Fruit fly (Drosophila melanogaster) whole organism, prepupa: ENCODE results near the gene pum.

Source experiments
- Blimp-1 ChIP-seq: fragments of 200-800 bp; sonication (Bioruptor generic); optimal IDR thresholded peaks from 3 replicates; lab custom pipeline; 2017; ENCODE audit warnings: missing biosample characterization, missing genetic modification characterization, mild to moderate bottlenecking, moderate library complexity, missing genetic modification reagents
- CG10631 ChIP-seq: fragments of 200-800 bp; sonication (Bioruptor generic); optimal IDR thresholded peaks from 2 replicates; lab custom pipeline; 2016; ENCODE audit warnings: missing biosample characterization, missing genetic modification characterization
- CG10669 ChIP-seq: fragments of 200-800 bp; sonication (Bioruptor generic); optimal IDR thresholded peaks from 3 replicates; lab custom pipeline; 2018; ENCODE audit warnings: missing biosample characterization, mild to moderate bottlenecking, missing genetic modification characterization, moderate library complexity
- CG3032 ChIP-seq: fragments of 200-800 bp; optimal IDR thresholded peaks from 2 replicates; lab custom pipeline; 2019; ENCODE audit warnings: missing biosample characterization, mild to moderate bottlenecking, missing genetic modification characterization, moderate library complexity
- CG31627 ChIP-seq: fragments of 200-800 bp; sonication (Bioruptor generic); optimal IDR thresholded peaks from 3 replicates; lab custom pipeline; 2016; ENCODE audit warnings: missing biosample characterization, missing genetic modification characterization
- CG32006 ChIP-seq: fragments of 200-800 bp; sonication (Bioruptor generic); optimal IDR thresholded peaks from 3 replicates; lab custom pipeline; 2017; ENCODE audit warnings: missing biosample characterization, mild to moderate bottlenecking, missing genetic modification characterization
- CG3919 ChIP-seq: fragments of 200-800 bp; sonication (Bioruptor generic); optimal IDR thresholded peaks from 3 replicates; lab custom pipeline; 2016; ENCODE audit warnings: missing biosample characterization, missing genetic modification characterization
- CG4318 ChIP-seq: fragments of 200-800 bp; sonication (Bioruptor generic); optimal IDR thresholded peaks from 3 replicates; lab custom pipeline; 2017; ENCODE audit warnings: missing biosample characterization, mild to moderate bottlenecking, missing genetic modification characterization
- CG6163 ChIP-seq: fragments of 200-800 bp; sonication (Bioruptor generic); IDR thresholded peaks from 3 replicates; pipeline ENCODE4 v1.3.6; 2022; ENCODE audit warnings: missing biosample characterization, missing genetic modification characterization
- CG6276 ChIP-seq: fragments of 200-800 bp; sonication (Bioruptor generic); optimal IDR thresholded peaks from 2 replicates; lab custom pipeline; 2017; ENCODE audit warnings: missing biosample characterization, mild to moderate bottlenecking, missing genetic modification characterization
- CG6792 ChIP-seq: fragments of 200-800 bp; sonication (Bioruptor generic); optimal IDR thresholded peaks from 3 replicates; lab custom pipeline; 2016; ENCODE audit warnings: missing biosample characterization, missing genetic modification characterization
- CG6808 ChIP-seq: fragments of 200-800 bp; sonication (Bioruptor generic); optimal IDR thresholded peaks from 3 replicates; lab custom pipeline; 2017; ENCODE audit warnings: missing biosample characterization, missing genetic modification characterization, mild to moderate bottlenecking, moderate library complexity, missing genetic modification reagents
- CG8119 ChIP-seq: fragments of 200-800 bp; sonication (Bioruptor generic); IDR thresholded peaks from 3 replicates; pipeline ENCODE4 v1.3.6; 2022; ENCODE audit warnings: missing biosample characterization, missing genetic modification characterization
- CG8632 ChIP-seq: fragments of 200-800 bp; sonication (Bioruptor generic); optimal IDR thresholded peaks from 3 replicates; lab custom pipeline; 2016; ENCODE audit warnings: missing biosample characterization, missing genetic modification characterization
- Eip75B ChIP-seq: fragments of 200-800 bp; sonication (Bioruptor generic); optimal IDR thresholded peaks from 3 replicates; lab custom pipeline; 2016; ENCODE audit warnings: missing biosample characterization, missing genetic modification characterization
- Eip78C ChIP-seq: fragments of 200-800 bp; sonication (Bioruptor generic); peaks from one replicate; lab custom pipeline; 2016; ENCODE audit warnings: missing biosample characterization, missing genetic modification characterization
- Ets21C ChIP-seq: fragments of 200-800 bp; sonication (Bioruptor generic); optimal IDR thresholded peaks from 3 replicates; lab custom pipeline; 2016; ENCODE audit warnings: missing biosample characterization, missing genetic modification characterization
- Ets96B ChIP-seq: fragments of 200-800 bp; optimal IDR thresholded peaks from 2 replicates; lab custom pipeline; 2019; ENCODE audit warnings: missing biosample characterization, mild to moderate bottlenecking, missing genetic modification characterization, moderate library complexity
- Gug ChIP-seq: fragments of 200-800 bp; sonication (Bioruptor generic); IDR thresholded peaks from 2 replicates; pipeline ENCODE4 v1.3.6; 2022; ENCODE audit warnings: missing biosample characterization, missing genetic modification characterization
- Hr38 ChIP-seq: sonication (Bioruptor generic); optimal IDR thresholded peaks from 2 replicates; lab custom pipeline; 2016; ENCODE audit warnings: missing biosample characterization, missing genetic modification characterization
- Hr39 ChIP-seq: fragments of 200-800 bp; sonication (Bioruptor generic); optimal IDR thresholded peaks from 2 replicates; lab custom pipeline; 2016; ENCODE audit warnings: missing biosample characterization, missing genetic modification characterization
- Hr4 ChIP-seq: fragments of 200-800 bp; sonication (Bioruptor generic); optimal IDR thresholded peaks from 3 replicates; lab custom pipeline; 2016; ENCODE audit warnings: missing biosample characterization, missing genetic modification characterization
- Lpt ChIP-seq: fragments of 200-800 bp; sonication (Bioruptor generic); optimal IDR thresholded peaks from 3 replicates; lab custom pipeline; 2016; ENCODE audit warnings: missing biosample characterization, missing genetic modification characterization
- Met ChIP-seq: fragments of 200-800 bp; sonication (Bioruptor generic); optimal IDR thresholded peaks from 3 replicates; lab custom pipeline; 2016; ENCODE audit warnings: missing biosample characterization, missing genetic modification characterization
- OdsH ChIP-seq: fragments of 200-800 bp; sonication (Bioruptor generic); optimal IDR thresholded peaks from 3 replicates; lab custom pipeline; 2016; ENCODE audit warnings: missing biosample characterization, missing genetic modification characterization
- Sox102F ChIP-seq: fragments of 200-800 bp; sonication (Bioruptor generic); optimal IDR thresholded peaks from 2 replicates; lab custom pipeline; 2016; ENCODE audit warnings: missing biosample characterization, mild to moderate bottlenecking, missing genetic modification characterization
- Sox14 ChIP-seq: fragments of 200-800 bp; sonication (Bioruptor generic); optimal IDR thresholded peaks from 3 replicates; lab custom pipeline; 2016; ENCODE audit warnings: missing biosample characterization, missing genetic modification characterization
- achi ChIP-seq: fragments of 200-800 bp; sonication (Bioruptor generic); optimal IDR thresholded peaks from 3 replicates; lab custom pipeline; 2016; ENCODE audit warnings: missing biosample characterization, missing genetic modification characterization
- acj6 ChIP-seq: fragments of 200-800 bp; sonication (Bioruptor generic); optimal IDR thresholded peaks from 3 replicates; lab custom pipeline; 2016; ENCODE audit warnings: missing biosample characterization, missing genetic modification characterization
- cyc ChIP-seq: fragments of 200-800 bp; sonication (Bioruptor generic); optimal IDR thresholded peaks from 3 replicates; lab custom pipeline; 2016; ENCODE audit warnings: missing biosample characterization, missing genetic modification characterization
- dsx ChIP-seq: fragments of 200-800 bp; optimal IDR thresholded peaks from 3 replicates; lab custom pipeline; 2019; ENCODE audit warnings: missing biosample characterization, mild to moderate bottlenecking, missing genetic modification characterization, moderate library complexity; ENCODE audit not compliant: poor library complexity, severe bottlenecking
- fd59A ChIP-seq: fragments of 200-800 bp; sonication (Bioruptor generic); optimal IDR thresholded peaks from 2 replicates; lab custom pipeline; 2017; ENCODE audit warnings: missing biosample characterization, mild to moderate bottlenecking, missing genetic modification characterization, missing genetic modification reagents
- lz ChIP-seq: fragments of 200-800 bp; sonication (Bioruptor generic); optimal IDR thresholded peaks from 3 replicates; lab custom pipeline; 2016; ENCODE audit warnings: missing biosample characterization, missing genetic modification characterization
- pdm3 ChIP-seq: fragments of 200-800 bp; sonication (Bioruptor generic); optimal IDR thresholded peaks from 3 replicates; lab custom pipeline; 2016; ENCODE audit warnings: missing biosample characterization, missing genetic modification characterization
- salr ChIP-seq, 2 experiments: fragments of 200-800 bp; sonication (Bioruptor generic); optimal IDR thresholded peaks; 3 replicates each; lab custom pipeline; 2016 to 2018; ENCODE audit warnings: missing biosample characterization in 2 of 2, missing genetic modification characterization in 2 of 2, mild to moderate bottlenecking in 1 of 2
- topi ChIP-seq: fragments of 200-800 bp; sonication (Bioruptor generic); optimal IDR thresholded peaks from 3 replicates; lab custom pipeline; 2016; ENCODE audit warnings: missing biosample characterization, missing genetic modification characterization
- vri ChIP-seq: fragments of 200-800 bp; sonication (Bioruptor generic); optimal IDR thresholded peaks from 3 replicates; lab custom pipeline; 2016; ENCODE audit warnings: missing biosample characterization, mild to moderate bottlenecking, missing genetic modification characterization

pum gene

dm6 chr3R:9220064-9220864 is 17.2 kb downstream of the pum start (continued):
- TF ChIP-seq Blimp-1 (GFP tag; lab: Kevin White, UChicago) (no peak), Ets21C (GFP tag; lab: Kevin White, UChicago) (peak; percentile 72), CG4318 (no peak), CG3032 (tag; lab: Kevin White, UChicago) (peak; percentile 44), Eip75B (GFP tag; lab: Kevin White, UChicago) (peak; percentile 75), Sox14 (GFP tag; lab: Kevin White, UChicago) (peak; percentile 68), fd59A (GFP tag; lab: Kevin White, UChicago) (peak; percentile 42), Gug (GFP tag; lab: Robert Waterston, UW) (0 out of 2 replicates have a peak, but pooled peaks have one; percentile 26), CG10669 (GFP tag; lab: Kevin White, UChicago) (peak; percentile 60), CG8632 (GFP tag; lab: Kevin White, UChicago) (peak; percentile 71)
- TF ChIP-seq, all 60 proteins: peak for 54

dm6 chr3R:9217607-9218006 is 19.9 kb downstream of the pum start:
- TF ChIP-seq CG6792 (GFP tag; lab: Kevin White, UChicago): no peak
- TF ChIP-seq vri (GFP tag; lab: Kevin White, UChicago): no peak
- no peak for TF ChIP-seq CG6808 (GFP tag; lab: Kevin White, UChicago)
- TF ChIP-seq CG3919: no peak
- TF ChIP-seq CG31627 (GFP tag; lab: Kevin White, UChicago): no peak
- no peak for TF ChIP-seq achi
- no peak for TF ChIP-seq CG4318
- TF ChIP-seq CG6276 (GFP tag; lab: Kevin White, UChicago): no peak
- no peak for TF ChIP-seq salr (GFP tag; optimal IDR thresholded peaks at IDR 0.05; lab: Kevin White, UChicago)
- no peak for TF ChIP-seq Lpt (GFP tag; lab: Kevin White, UChicago)
- TF ChIP-seq Hr38: no peak
- TF ChIP-seq Gug (GFP tag; lab: Robert Waterston, UW): no peak
- no peak for TF ChIP-seq dsx (GFP tag; lab: Kevin White, UChicago)
- no peak for TF ChIP-seq pdm3 (GFP tag; lab: Kevin White, UChicago)

DNA sequence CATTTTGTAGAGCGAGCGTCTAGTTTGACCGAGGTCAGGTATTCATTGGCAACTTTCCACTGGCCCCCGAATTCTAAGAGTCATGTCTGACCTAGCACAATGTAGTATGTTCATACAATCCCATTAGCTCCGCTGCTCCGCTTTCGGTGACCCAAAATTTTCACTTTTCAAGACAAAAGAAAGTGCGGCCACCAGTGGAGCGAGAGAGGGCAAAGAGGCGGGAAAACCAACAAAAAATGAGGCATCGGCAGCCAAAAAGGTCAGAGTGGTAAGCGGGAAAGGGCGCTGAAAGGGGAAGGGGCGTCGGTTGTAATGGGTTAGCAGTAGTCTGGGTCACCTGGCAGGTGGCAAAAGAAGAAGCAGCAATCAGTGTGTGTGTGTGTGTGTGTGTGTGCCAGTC is 21.9 kb downstream of the pum start:
- TF ChIP-seq Blimp-1 (GFP tag; lab: Kevin White, UChicago) (peak; percentile 86), CG3919 (no peak)
- TF ChIP-seq, all 60 proteins: peak for 1

dm6 chr3R:9214235-9214634 is 23.2 kb downstream of the pum start:
- TF ChIP-seq CG32006 (GFP tag; lab: Kevin White, UChicago) (no peak), Sox14 (GFP tag; lab: Kevin White, UChicago) (peak; percentile 61)

DNA sequence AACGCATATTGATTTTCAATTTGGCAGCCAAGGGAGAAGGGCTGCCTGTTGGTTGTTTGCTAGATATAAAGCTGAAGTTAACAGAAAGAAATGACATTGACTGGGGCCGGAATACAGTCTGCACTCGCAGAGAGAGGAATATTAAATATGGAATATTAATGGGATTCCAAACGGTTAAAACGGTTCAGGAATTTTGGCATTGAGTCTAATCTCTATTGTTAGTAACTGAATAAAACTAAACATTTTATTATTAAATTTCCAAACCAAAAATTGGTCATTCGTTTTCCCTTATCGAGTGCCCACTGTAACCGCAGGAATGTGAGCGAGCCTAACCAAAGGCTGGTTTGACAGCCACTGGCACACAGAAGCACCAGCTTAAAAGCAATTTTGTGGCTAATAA is 24.5 kb downstream of the pum start:
- TF ChIP-seq fd59A (GFP tag; lab: Kevin White, UChicago) (no peak), CG31627 (GFP tag; lab: Kevin White, UChicago) (peak; percentile 20), Eip75B (GFP tag; lab: Kevin White, UChicago) (peak; percentile 22), CG6163 (0 out of 3 replicates have a peak, but pooled peaks have one; percentile 47), Eip78C (GFP tag; lab: Kevin White, UChicago) (peak; percentile 56), Hr4 (GFP tag; lab: Kevin White, UChicago) (peak; percentile 22), CG10631 (GFP tag; lab: Kevin White, UChicago) (peak; percentile 35), Sox102F (GFP tag; lab: Kevin White, UChicago) (no peak), cyc (GFP tag; lab: Kevin White, UChicago) (peak; percentile 27), CG6808 (GFP tag; lab: Kevin White, UChicago) (peak; percentile 14), Sox14 (GFP tag; lab: Kevin White, UChicago) (peak; percentile 29), CG4318 (no peak), topi (GFP tag; lab: Kevin White, UChicago) (peak; percentile 36), CG6792 (GFP tag; lab: Kevin White, UChicago) (peak; percentile 20), CG8119 (GFP tag; lab: Robert Waterston, UW) (0 out of 3 replicates have a peak, but pooled peaks have one; percentile 35), achi (no peak), Ets96B (tag; lab: Kevin White, UChicago) (peak; percentile 8), salr (GFP tag; optimal IDR thresholded peaks at IDR 0.05; lab: Kevin White, UChicago) (peak in 1 of 2 experiments; percentile 1), lz (peak; percentile 33), Ets21C (GFP tag; lab: Kevin White, UChicago) (no peak), CG10669 (GFP tag; lab: Kevin White, UChicago) (peak; percentile 32), CG3032 (tag; lab: Kevin White, UChicago) (peak; percentile 9), OdsH (GFP tag; lab: Kevin White, UChicago) (peak; percentile 34), Hr38 (no peak), acj6 (GFP tag; lab: Kevin White, UChicago) (peak; percentile 28), Hr39 (GFP tag; lab: Kevin White, UChicago) (peak; percentile 18), CG32006 (GFP tag; lab: Kevin White, UChicago) (peak; percentile 48), pdm3 (GFP tag; lab: Kevin White, UChicago) (peak; percentile 27), Met (GFP tag; lab: Kevin White, UChicago) (peak; percentile 21)
